Worm (Caenorhabditis elegans) whole organism, mixed stage, embryonic: ENCODE data around the gene T28D9.16.

Source experiments
- bed-3 ChIP-seq: fragments of 200-800 bp; sonication (Bioruptor generic); optimal IDR thresholded peaks from 3 replicates; lab custom pipeline; 2018; ENCODE audit warnings: mild to moderate bottlenecking, missing genetic modification characterization, moderate library complexity, missing compliant biosample characterization
- blmp-1 ChIP-seq: fragments of 150-350 bp; optimal IDR thresholded peaks from 2 replicates; lab custom pipeline; 2014; ENCODE audit warnings: missing biosample characterization, missing genetic modification characterization
- ceh-39 ChIP-seq: fragments of 150-350 bp; optimal IDR thresholded peaks from 2 replicates; lab custom pipeline; 2014; ENCODE audit warnings: missing biosample characterization, missing genetic modification characterization
- ceh-43 ChIP-seq: fragments of 200-800 bp; sonication (Bioruptor generic); optimal IDR thresholded peaks from 2 replicates; lab custom pipeline; 2018; ENCODE audit warnings: mild to moderate bottlenecking, missing genetic modification characterization, moderate library complexity, missing compliant biosample characterization
- ceh-83 ChIP-seq: fragments of 200-800 bp; sonication (Bioruptor generic); optimal IDR thresholded peaks from 2 replicates; lab custom pipeline; 2018; ENCODE audit warnings: mild to moderate bottlenecking, missing genetic modification characterization, missing compliant biosample characterization
- cnd-1 ChIP-seq: fragments of 200-800 bp; sonication (Bioruptor generic); optimal IDR thresholded peaks from 2 replicates; lab custom pipeline; 2018; ENCODE audit warnings: mild to moderate bottlenecking, missing genetic modification characterization, missing compliant biosample characterization
- drap-1 ChIP-seq: fragments of 200-800 bp; sonication (Bioruptor generic); optimal IDR thresholded peaks from 3 replicates; lab custom pipeline; 2018; ENCODE audit warnings: mild to moderate bottlenecking, missing genetic modification characterization, missing compliant biosample characterization
- elt-1 ChIP-seq: sonication (generic microtip); optimal IDR thresholded peaks from 2 replicates; lab custom pipeline; 2017; ENCODE audit warnings: missing genetic modification characterization, mild to moderate bottlenecking, missing compliant biosample characterization, antibody characterized with exemption, moderate library complexity, borderline replicate concordance; ENCODE audit not compliant: insufficient read depth
- elt-3 ChIP-seq: fragments of 150-350 bp; optimal IDR thresholded peaks from 2 replicates; lab custom pipeline; 2014; ENCODE audit warnings: missing biosample characterization, missing genetic modification characterization
- flh-1 ChIP-seq: fragments of 200-800 bp; sonication (Bioruptor generic); optimal IDR thresholded peaks from 2 replicates; lab custom pipeline; 2018; ENCODE audit warnings: mild to moderate bottlenecking, missing genetic modification characterization, moderate library complexity, missing compliant biosample characterization
- ham-2 ChIP-seq: fragments of 200-800 bp; sonication (Bioruptor generic); optimal IDR thresholded peaks from 2 replicates; lab custom pipeline; 2018; ENCODE audit warnings: mild to moderate bottlenecking, missing genetic modification characterization, missing compliant biosample characterization
- hlh-1 ChIP-seq: fragments of 150-350 bp; optimal IDR thresholded peaks from 2 replicates; lab custom pipeline; 2014; ENCODE audit warnings: missing biosample characterization, missing genetic modification reagents, missing genetic modification characterization
- lin-13 ChIP-seq: fragments of 150-350 bp; optimal IDR thresholded peaks from 2 replicates; lab custom pipeline; 2014; ENCODE audit warnings: missing biosample characterization, missing genetic modification characterization
- lin-32 ChIP-seq: fragments of 200-800 bp; sonication (Bioruptor generic); optimal IDR thresholded peaks from 2 replicates; lab custom pipeline; 2018; ENCODE audit warnings: mild to moderate bottlenecking, missing genetic modification characterization, missing compliant biosample characterization
- lsy-2 ChIP-seq: fragments of 150-350 bp; optimal IDR thresholded peaks from 2 replicates; lab custom pipeline; 2014; ENCODE audit warnings: missing biosample characterization, missing genetic modification characterization
- mab-5 ChIP-seq: fragments of 150-350 bp; optimal IDR thresholded peaks from 2 replicates; lab custom pipeline; 2014; ENCODE audit warnings: missing biosample characterization, missing genetic modification characterization
- mep-1 ChIP-seq: fragments of 150-350 bp; optimal IDR thresholded peaks from 2 replicates; lab custom pipeline; 2017; ENCODE audit warnings: missing biosample characterization, missing genetic modification reagents, missing genetic modification characterization, inconsistent platforms
- nhr-12 ChIP-seq: fragments of 150-350 bp; optimal IDR thresholded peaks from 2 replicates; lab custom pipeline; 2014; ENCODE audit warnings: missing biosample characterization, missing genetic modification characterization
- nhr-2 ChIP-seq: fragments of 150-350 bp; optimal IDR thresholded peaks from 2 replicates; lab custom pipeline; 2014; ENCODE audit warnings: missing biosample characterization, missing genetic modification characterization
- nhr-237 ChIP-seq: fragments of 150-350 bp; optimal IDR thresholded peaks from 2 replicates; lab custom pipeline; 2014; ENCODE audit warnings: missing biosample characterization, missing genetic modification characterization
- nhr-76 ChIP-seq: sonication (generic microtip); optimal IDR thresholded peaks from 2 replicates; lab custom pipeline; 2017; ENCODE audit warnings: missing biosample characterization, missing genetic modification characterization
- pha-4 ChIP-seq: fragments of 150-350 bp; optimal IDR thresholded peaks from 2 replicates; lab custom pipeline; 2018; ENCODE audit warnings: missing biosample characterization, missing genetic modification reagents, missing genetic modification characterization
- sem-2 ChIP-seq: fragments of 200-800 bp; sonication (Bioruptor generic); optimal IDR thresholded peaks from 2 replicates; lab custom pipeline; 2018; ENCODE audit warnings: mild to moderate bottlenecking, missing genetic modification characterization, missing compliant biosample characterization
- snpc-4 ChIP-seq: fragments of 150-350 bp; optimal IDR thresholded peaks from 2 replicates; lab custom pipeline; 2014; ENCODE audit warnings: missing biosample characterization, missing genetic modification characterization
- sptf-1 ChIP-seq: sonication (generic microtip); optimal IDR thresholded peaks from 2 replicates; lab custom pipeline; 2017; ENCODE audit warnings: mild to moderate bottlenecking, missing genetic modification characterization, moderate library complexity, missing compliant biosample characterization
- tbx-8 ChIP-seq: fragments of 200-800 bp; sonication (Bioruptor generic); optimal IDR thresholded peaks from 2 replicates; lab custom pipeline; 2018; ENCODE audit warnings: mild to moderate bottlenecking, missing genetic modification characterization, moderate library complexity, missing compliant biosample characterization
- unc-120 ChIP-seq: sonication (generic microtip); optimal IDR thresholded peaks from 2 replicates; lab custom pipeline; 2017; ENCODE audit warnings: missing genetic modification characterization, missing compliant biosample characterization; ENCODE audit not compliant: poor library complexity, severe bottlenecking
- unc-39 ChIP-seq: fragments of 150-350 bp; optimal IDR thresholded peaks from 2 replicates; lab custom pipeline; 2014; ENCODE audit warnings: missing biosample characterization, missing genetic modification characterization
- unc-62 ChIP-seq: fragments of 150-350 bp; optimal IDR thresholded peaks from 2 replicates; lab custom pipeline; 2014; ENCODE audit warnings: missing biosample characterization, missing genetic modification reagents, missing genetic modification characterization
- zip-8 ChIP-seq: fragments of 150-350 bp; optimal IDR thresholded peaks from 2 replicates; lab custom pipeline; 2014; ENCODE audit warnings: missing biosample characterization, missing genetic modification characterization

T28D9.16 gene

ce11 chrII:6469340-6469739 is 6.1 kb upstream of the T28D9.16 start:
- TF ChIP-seq drap-1 (GFP tag; lab: Kevin White, UChicago) (no peak), hlh-1 (tag; lab: Kevin White, UChicago) (no peak), pha-4 (tag; lab: Kevin White, UChicago) (no peak), ceh-39 (no peak), lsy-2 (no peak), sem-2 (GFP tag; lab: Kevin White, UChicago) (no peak), ceh-83 (GFP tag; lab: Kevin White, UChicago) (no peak), sptf-1 (tag; lab: Kevin White, UChicago) (no peak), cnd-1 (tag; lab: Kevin White, UChicago) (no peak), elt-1 (no peak), flh-1 (no peak), unc-62 (GFP tag; lab: Kevin White, UChicago) (no peak), mab-5 (tag; lab: Kevin White, UChicago) (no peak), nhr-237 (tag; lab: Kevin White, UChicago) (no peak), nhr-12 (tag; lab: Kevin White, UChicago) (no peak), ham-2 (GFP tag; lab: Kevin White, UChicago) (no peak), lin-13 (tag; lab: Kevin White, UChicago) (no peak), nhr-76 (tag; lab: Kevin White, UChicago) (no peak), blmp-1 (tag; lab: Kevin White, UChicago) (no peak)

- TF ChIP-seq hlh-1 (tag; lab: Kevin White, UChicago) = no peak
- TF ChIP-seq pha-4 (tag; lab: Kevin White, UChicago) = no peak
- TF ChIP-seq cnd-1 (tag; lab: Kevin White, UChicago) = no peak
- TF ChIP-seq ham-2 (GFP tag; lab: Kevin White, UChicago) = no peak
- TF ChIP-seq lin-13 (tag; lab: Kevin White, UChicago) = no peak
- no peak for TF ChIP-seq elt-3 (tag; lab: Kevin White, UChicago)
- TF ChIP-seq elt-1 = no peak
- TF ChIP-seq sem-2 (GFP tag; lab: Kevin White, UChicago) = no peak
- no peak for TF ChIP-seq drap-1 (GFP tag; lab: Kevin White, UChicago)
Measured at ce11 chrII:6470985-6471384, 4.5 kb upstream of the T28D9.16 start, which contains the start of gene dgk-5. Gene dgk-5, minus strand, starts transcription at chrII:6471085.

ce11 chrII:6476655-6477054 is 1.2 kb downstream of the T28D9.16 start, which contains the start of gene T28D9.4:
Gene T28D9.4, plus strand, starts transcription at chrII:6476955.
- TF ChIP-seq lin-32 (GFP tag; lab: Kevin White, UChicago) (no peak), ceh-43 (no peak), unc-62 (GFP tag; lab: Kevin White, UChicago) (no peak), sptf-1 (tag; lab: Kevin White, UChicago) (no peak), ceh-39 (no peak), tbx-8 (GFP tag; lab: Kevin White, UChicago) (no peak), snpc-4 (no peak), cnd-1 (tag; lab: Kevin White, UChicago) (no peak), bed-3 (GFP tag; lab: Kevin White, UChicago) (no peak), hlh-1 (tag; lab: Kevin White, UChicago) (no peak), elt-1 (no peak), nhr-12 (tag; lab: Kevin White, UChicago) (no peak), unc-39 (no peak), nhr-237 (tag; lab: Kevin White, UChicago) (no peak)

ce11 chrII:6482102-6482501 is 6.6 kb downstream of the T28D9.16 start, which contains the start of gene del-10:
Gene del-10, minus strand, starts transcription at chrII:6482125.
- no peak for TF ChIP-seq zip-8
- peak; percentile 73 for TF ChIP-seq unc-62 (GFP tag; lab: Kevin White, UChicago)
- peak; percentile 42 for TF ChIP-seq unc-120
- TF ChIP-seq, all 35 proteins: peak for 2

DNA sequence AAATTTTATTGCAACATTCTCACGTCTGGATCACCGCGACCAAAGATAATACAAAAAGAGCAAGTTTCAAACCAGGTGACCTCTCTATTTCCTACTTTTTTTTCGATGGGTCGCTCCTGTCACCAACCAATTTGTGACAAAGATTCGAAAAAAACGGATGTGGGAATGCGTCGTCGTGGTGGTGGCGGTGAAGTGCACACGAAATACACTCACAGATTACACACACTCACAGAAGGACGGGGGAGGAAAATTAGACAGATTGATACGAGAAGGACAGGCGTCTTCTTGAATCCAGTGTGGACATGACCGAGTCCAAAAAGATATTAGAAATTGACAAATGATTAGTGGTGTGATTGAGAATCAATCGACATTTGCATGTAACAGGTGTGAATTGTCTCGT is 7.3 kb downstream of the T28D9.16 start:
- peak; percentile 75 for TF ChIP-seq unc-62 (GFP tag; lab: Kevin White, UChicago)
- TF ChIP-seq snpc-4 = no peak

- no peak for TF ChIP-seq nhr-2 (tag; lab: Kevin White, UChicago)
- TF ChIP-seq nhr-237 (tag; lab: Kevin White, UChicago) = no peak
- no peak for TF ChIP-seq unc-39
- TF ChIP-seq ceh-83 (GFP tag; lab: Kevin White, UChicago) = no peak
- no peak for TF ChIP-seq mep-1 (tag; lab: Kevin White, UChicago)
- no peak for TF ChIP-seq nhr-12 (tag; lab: Kevin White, UChicago)
- no peak for TF ChIP-seq ham-2 (GFP tag; lab: Kevin White, UChicago)
Measured at ce11 chrII:6484876-6485526, 9.5 kb downstream of the T28D9.16 start, which contains the start of the genes lido-16 and plpp-1.2. Gene lido-16, minus strand, starts transcription at chrII:6484976. Gene plpp-1.2, plus strand, starts transcription at chrII:6485476.
